Worm (Caenorhabditis elegans) whole organism, late embryonic: ENCODE measurements around the gene F53C3.7.

ENCODE experiments used
- pax-1 ChIP-seq: fragments of 150-350 bp; optimal IDR thresholded peaks from 2 replicates; lab custom pipeline; 2014; ENCODE audit warnings: missing biosample characterization, missing genetic modification characterization
- tbx-2 ChIP-seq: sonication (generic microtip); optimal IDR thresholded peaks from 2 replicates; lab custom pipeline; 2016; ENCODE audit warnings: missing genetic modification characterization, missing compliant biosample characterization
- tbx-7 ChIP-seq: sonication (generic microtip); optimal IDR thresholded peaks from 2 replicates; lab custom pipeline; 2016; ENCODE audit warnings: missing genotype, missing genetic modification characterization, missing compliant biosample characterization
- unc-55 ChIP-seq: sonication (generic microtip); optimal IDR thresholded peaks from 2 replicates; lab custom pipeline; 2017; ENCODE audit warnings: missing biosample characterization, missing genetic modification reagents, missing genetic modification characterization

DNA sequence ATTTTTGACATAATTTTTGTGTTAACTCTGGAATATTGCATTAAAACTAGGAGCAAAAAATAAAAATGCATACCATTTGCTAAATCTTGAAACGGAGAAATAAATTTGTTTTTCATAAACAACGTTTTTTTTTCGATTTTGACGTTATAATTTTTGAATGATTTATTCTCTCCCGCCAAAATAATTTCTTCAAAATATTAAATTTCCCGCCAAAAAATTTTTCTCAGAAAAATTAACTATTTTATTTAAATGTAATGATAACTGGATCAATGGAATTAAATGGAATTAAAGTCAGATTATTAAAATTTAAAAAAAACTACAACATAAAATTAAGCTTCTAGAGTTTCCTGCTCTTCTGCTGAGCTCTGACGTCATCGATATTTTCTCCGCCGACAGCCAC, 17.7 kb upstream of the F53C3.7 start, which contains the start of gene nep-3:
- TF ChIP-seq pax-1 (tag; lab: Kevin White, UChicago) (no peak), tbx-2 (tag; lab: Kevin White, UChicago) (no peak), tbx-7 (tag; lab: Kevin White, UChicago) (no peak), unc-55 (GFP tag; lab: Kevin White, UChicago) (no peak)
